Fruit fly (Drosophila melanogaster) whole organism, adult: ENCODE data around the gene Dtd.
A peak's percentile ranks its signal among the peaks of the same experiment; 100 is the strongest.

Experiments
- CG14711 ChIP-seq: fragments of 200-800 bp; sonication (Bioruptor generic); optimal IDR thresholded peaks from 2 replicates; lab custom pipeline; 2018; ENCODE audit warnings: missing biosample characterization, mild to moderate bottlenecking, missing genetic modification characterization, moderate library complexity
- Clk ChIP-seq: fragments of 200-800 bp; sonication (Bioruptor generic); optimal IDR thresholded peaks from 2 replicates; lab custom pipeline; 2017; ENCODE audit warnings: missing biosample characterization, missing genetic modification characterization
- bab1 ChIP-seq: fragments of 200-800 bp; sonication (Bioruptor generic); optimal IDR thresholded peaks from 3 replicates; lab custom pipeline; 2019; ENCODE audit warnings: missing biosample characterization, mild to moderate bottlenecking, missing genetic modification characterization, moderate library complexity
- ovo ChIP-seq: fragments of 200-800 bp; sonication (Bioruptor generic); optimal IDR thresholded peaks from 2 replicates; lab custom pipeline; 2016; ENCODE audit warnings: missing biosample characterization, missing genetic modification characterization
- tj ChIP-seq: fragments of 200-800 bp; sonication (Bioruptor generic); optimal IDR thresholded peaks from 3 replicates; lab custom pipeline; 2017; ENCODE audit warnings: missing biosample characterization, mild to moderate bottlenecking, missing genetic modification characterization, moderate library complexity

- TF ChIP-seq ovo (GFP tag; lab: Kevin White, UChicago): no peak
- TF ChIP-seq tj (GFP tag; lab: Kevin White, UChicago): no peak
- TF ChIP-seq CG14711 (tag; lab: Kevin White, UChicago): no peak
- TF ChIP-seq bab1: peak; percentile 19
- TF ChIP-seq Clk: no peak
Measured at dm6 chr3R:11412371-11412770, 17.5 kb upstream of the Dtd start, which contains the start of gene Ipo9.
